Fruit fly (Drosophila melanogaster) whole organism: ENCODE data around the gene CG18048.

Experiments used
- pan ChIP-seq: fragments of >200 bp; optimal IDR thresholded peaks from 2 replicates; lab custom pipeline; 2017
- usp ChIP-seq: fragments of >200 bp; optimal IDR thresholded peaks from 2 replicates; lab custom pipeline; 2017; ENCODE audit warnings: missing biosample characterization, missing genetic modification characterization, mixed read lengths

DNA sequence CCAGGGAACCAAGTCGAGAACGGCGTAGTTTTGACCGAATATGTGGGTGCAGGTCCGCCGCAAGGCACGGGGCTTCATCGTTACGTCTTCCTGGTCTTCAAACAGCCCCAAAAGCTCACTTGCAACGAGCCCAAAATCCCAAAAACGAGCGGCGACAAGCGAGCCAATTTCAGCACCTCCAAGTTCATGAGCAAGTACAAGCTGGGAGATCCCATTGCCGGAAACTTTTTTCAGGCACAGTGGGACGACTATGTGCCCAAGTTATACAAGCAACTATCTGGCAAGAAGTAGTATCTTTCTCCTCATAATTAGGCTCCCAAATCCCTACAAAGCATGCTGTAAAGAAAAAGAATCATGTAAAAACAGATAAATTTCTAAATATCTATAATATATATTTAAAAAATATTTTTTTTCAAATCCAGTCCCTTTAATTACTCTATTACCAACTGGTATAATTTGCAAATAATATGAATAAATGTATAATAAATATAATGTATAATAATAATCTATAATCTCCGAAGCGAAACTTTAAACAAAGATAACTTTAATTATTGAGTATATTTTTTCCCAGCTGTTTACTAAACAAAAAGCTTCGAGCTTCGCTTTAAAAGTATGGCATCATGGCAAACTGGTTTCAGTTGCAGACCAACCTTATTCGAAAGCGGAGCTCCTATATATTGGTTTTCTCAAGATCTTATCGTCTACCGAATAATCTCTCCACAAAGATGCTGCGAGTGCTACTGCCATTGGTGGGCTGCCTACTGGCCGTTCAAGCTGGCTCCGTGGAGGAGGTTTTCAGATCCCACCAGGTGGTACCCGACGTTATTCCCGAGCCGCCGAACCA, 2.3 kb upstream of the CG18048 start, which contains the start of gene CG17919:
- no peak for TF ChIP-seq pan
- TF ChIP-seq usp (GFP tag; lab: Kevin White, UChicago), result no peak
